Worm (Caenorhabditis elegans) whole organism, young adult: ENCODE results near the gene F52E1.5.

Experiments used
- B0035.1 ChIP-seq: sonication (generic microtip); optimal IDR thresholded peaks from 2 replicates; lab custom pipeline; 2016; ENCODE audit warnings: missing genetic modification characterization, mild to moderate bottlenecking, missing compliant biosample characterization, missing genotype, missing genetic modification reagents
- B0336.3 ChIP-seq: fragments of 200-800 bp; sonication (Bioruptor generic); IDR thresholded peaks from 2 replicates; pipeline ENCODE4 v1.3.6; 2022; ENCODE audit warnings: missing genetic modification characterization, missing compliant biosample characterization
- C06A6.2 ChIP-seq: fragments of 200-800 bp; sonication (Bioruptor generic); conservative IDR thresholded peaks from 2 replicates; pipeline ENCODE4 v1.3.6; 2022; ENCODE audit warnings: missing genetic modification characterization, missing compliant biosample characterization
- F39B2.1 ChIP-seq: fragments of 200-800 bp; sonication (Bioruptor generic); IDR thresholded peaks from 2 replicates; pipeline ENCODE4 v1.3.6; 2022; ENCODE audit warnings: missing genetic modification reagents, missing genetic modification characterization, missing compliant biosample characterization
- T26A5.8 ChIP-seq: sonication (generic microtip); optimal IDR thresholded peaks from 2 replicates; lab custom pipeline; 2016; ENCODE audit warnings: missing genetic modification characterization, missing compliant biosample characterization
- Y56A3A.18 ChIP-seq: fragments of 200-800 bp; sonication (Bioruptor generic); IDR thresholded peaks from 2 replicates; pipeline ENCODE4 v1.3.6; 2022; ENCODE audit warnings: missing genetic modification reagents, missing genetic modification characterization, missing compliant biosample characterization
- ZK185.1 ChIP-seq: sonication (generic microtip); optimal IDR thresholded peaks from 2 replicates; lab custom pipeline; 2016; ENCODE audit warnings: mild to moderate bottlenecking, missing genetic modification characterization, missing compliant biosample characterization; ENCODE audit not compliant: poor library complexity, severe bottlenecking
- aptf-2 ChIP-seq: fragments of 200-800 bp; sonication (Bioruptor generic); conservative IDR thresholded peaks from 2 replicates; pipeline ENCODE4 v1.3.6; 2022; ENCODE audit warnings: missing genetic modification reagents, missing genetic modification characterization, missing compliant biosample characterization
- athp-1 ChIP-seq: sonication (generic microtip); optimal IDR thresholded peaks from 2 replicates; lab custom pipeline; 2017; ENCODE audit warnings: mild to moderate bottlenecking, missing genetic modification characterization, missing compliant biosample characterization
- attf-3 ChIP-seq: fragments of 200-800 bp; sonication (Bioruptor generic); conservative IDR thresholded peaks from 2 replicates; pipeline ENCODE4 v1.3.6; 2022; ENCODE audit warnings: missing genetic modification reagents, missing genetic modification characterization, missing compliant biosample characterization
- attf-5 ChIP-seq: fragments of 200-800 bp; sonication (Bioruptor generic); optimal IDR thresholded peaks from 2 replicates; lab custom pipeline; 2018; ENCODE audit warnings: mild to moderate bottlenecking, missing genetic modification characterization, missing compliant biosample characterization
- bed-2 ChIP-seq: fragments of 200-800 bp; sonication (Bioruptor generic); IDR thresholded peaks from 2 replicates; pipeline ENCODE4 v1.3.6; 2022; ENCODE audit warnings: missing genetic modification reagents, missing genetic modification characterization, missing compliant biosample characterization
- cebp-1 ChIP-seq, 2 experiments: fragments of 200-800 bp in 1 of 2; sonication (Bioruptor generic) in 1 of 2; sonication (generic microtip) in 1 of 2; IDR thresholded peaks in 1 of 2; optimal IDR thresholded peaks in 1 of 2; 2 replicates each; pipeline versions ENCODE4 v1.3.6 to Lab custom; 2017 to 2022; ENCODE audit warnings: missing compliant biosample characterization in 2 of 2, missing genetic modification characterization in 2 of 2, mild to moderate bottlenecking in 1 of 2, missing genetic modification reagents in 1 of 2, moderate library complexity in 1 of 2
- ceh-40 ChIP-seq: fragments of 200-800 bp; sonication (Bioruptor generic); IDR thresholded peaks from 2 replicates; pipeline ENCODE4 v1.3.6; 2022; ENCODE audit warnings: missing genetic modification characterization, missing compliant biosample characterization
- ceh-79 ChIP-seq: sonication (generic microtip); optimal IDR thresholded peaks from 2 replicates; lab custom pipeline; 2017; ENCODE audit warnings: mild to moderate bottlenecking, missing genetic modification characterization, missing compliant biosample characterization
- ceh-91 ChIP-seq: fragments of 200-800 bp; sonication (Bioruptor generic); IDR thresholded peaks from 2 replicates; pipeline ENCODE4 v1.3.6; 2022; ENCODE audit warnings: missing genetic modification reagents, missing genetic modification characterization, missing compliant biosample characterization
- chd-7 ChIP-seq: sonication (generic microtip); optimal IDR thresholded peaks from 2 replicates; lab custom pipeline; 2016; ENCODE audit warnings: mild to moderate bottlenecking, missing genetic modification characterization, moderate library complexity, missing compliant biosample characterization
- die-1 ChIP-seq: sonication (generic microtip); optimal IDR thresholded peaks from 2 replicates; lab custom pipeline; 2016; ENCODE audit warnings: missing genotype, mild to moderate bottlenecking, missing genetic modification characterization, missing compliant biosample characterization
- dox-1 ChIP-seq: fragments of 200-800 bp; sonication (Bioruptor generic); IDR thresholded peaks from 2 replicates; pipeline ENCODE4 v1.3.6; 2022; ENCODE audit warnings: missing genetic modification reagents, missing genetic modification characterization, missing compliant biosample characterization
- egl-44 ChIP-seq: fragments of 200-800 bp; sonication (Bioruptor generic); IDR thresholded peaks from 2 replicates; pipeline ENCODE4 v1.3.6; 2022; ENCODE audit warnings: missing genetic modification reagents, missing genetic modification characterization, missing compliant biosample characterization
- ekl-4 ChIP-seq: fragments of 200-800 bp; sonication (Bioruptor generic); IDR thresholded peaks from 2 replicates; pipeline ENCODE4 v1.3.6; 2022; ENCODE audit warnings: missing genetic modification reagents, missing genetic modification characterization, missing compliant biosample characterization
- him-1 ChIP-seq: sonication (generic microtip); optimal IDR thresholded peaks from 2 replicates; lab custom pipeline; 2016; ENCODE audit warnings: missing genotype, missing genetic modification reagents, missing genetic modification characterization, missing compliant biosample characterization
- hlh-26 ChIP-seq: fragments of 200-800 bp; sonication (Bioruptor generic); conservative IDR thresholded peaks from 2 replicates; pipeline ENCODE4 v1.3.6; 2022; ENCODE audit warnings: missing genetic modification reagents, missing genetic modification characterization, missing compliant biosample characterization
- hsf-1 ChIP-seq: fragments of 200-800 bp; sonication (Bioruptor generic); IDR thresholded peaks from 2 replicates; pipeline ENCODE4 v1.3.6; 2022; ENCODE audit warnings: missing genetic modification reagents, missing genetic modification characterization, missing compliant biosample characterization
- lag-1 ChIP-seq: fragments of 200-800 bp; sonication (Bioruptor generic); IDR thresholded peaks from 2 replicates; pipeline ENCODE4 v1.3.6; 2022; ENCODE audit warnings: missing genetic modification reagents, missing genetic modification characterization, missing compliant biosample characterization
- let-607 ChIP-seq, 2 experiments: fragments of 200-800 bp in 1 of 2; sonication (Bioruptor generic) in 1 of 2; sonication (generic microtip) in 1 of 2; optimal IDR thresholded peaks; 2 replicates each; lab custom pipeline; 2016 to 2018; ENCODE audit warnings: mild to moderate bottlenecking in 2 of 2, missing compliant biosample characterization in 2 of 2, missing genetic modification characterization in 2 of 2, moderate library complexity in 2 of 2, missing genotype in 1 of 2
- lin-40 ChIP-seq: sonication (generic microtip); optimal IDR thresholded peaks from 2 replicates; lab custom pipeline; 2016; ENCODE audit warnings: missing genetic modification characterization, mild to moderate bottlenecking, missing compliant biosample characterization, missing genotype, missing genetic modification reagents
- lir-1 ChIP-seq: fragments of 200-800 bp; sonication (Bioruptor generic); conservative IDR thresholded peaks from 2 replicates; pipeline ENCODE4 v1.3.6; 2022; ENCODE audit warnings: missing genetic modification reagents, missing genetic modification characterization, missing compliant biosample characterization
- lsl-1 ChIP-seq: fragments of 200-800 bp; sonication (Bioruptor generic); optimal IDR thresholded peaks from 2 replicates; lab custom pipeline; 2018; ENCODE audit warnings: mild to moderate bottlenecking, missing genetic modification characterization, moderate library complexity, missing compliant biosample characterization
- lsy-27 ChIP-seq: sonication (generic microtip); optimal IDR thresholded peaks from 2 replicates; lab custom pipeline; 2017; ENCODE audit warnings: missing genetic modification characterization, mild to moderate bottlenecking, missing compliant biosample characterization, antibody characterized with exemption, missing genotype, borderline replicate concordance; ENCODE audit not compliant: insufficient read depth
- madf-6 ChIP-seq: fragments of 200-800 bp; sonication (Bioruptor generic); IDR thresholded peaks from 2 replicates; pipeline ENCODE4 v1.3.6; 2022; ENCODE audit warnings: missing genetic modification reagents, missing genetic modification characterization, missing compliant biosample characterization
- nfyb-1 ChIP-seq: fragments of 200-800 bp; sonication (Bioruptor generic); IDR thresholded peaks from 2 replicates; pipeline ENCODE4 v1.3.6; 2022; ENCODE audit warnings: missing genetic modification reagents, missing genetic modification characterization, missing compliant biosample characterization
- nhr-27 ChIP-seq: fragments of 200-800 bp; sonication (Bioruptor generic); optimal IDR thresholded peaks from 2 replicates; lab custom pipeline; 2018; ENCODE audit warnings: mild to moderate bottlenecking, missing genetic modification characterization, moderate library complexity, missing compliant biosample characterization
- nhr-90 ChIP-seq: sonication (generic microtip); optimal IDR thresholded peaks from 2 replicates; lab custom pipeline; 2016; ENCODE audit warnings: missing genotype, mild to moderate bottlenecking, missing genetic modification characterization, missing compliant biosample characterization
- sptf-2 ChIP-seq: fragments of 200-800 bp; sonication (Bioruptor generic); optimal IDR thresholded peaks from 2 replicates; lab custom pipeline; 2018; ENCODE audit warnings: mild to moderate bottlenecking, missing genetic modification characterization, missing compliant biosample characterization
- tbx-9 ChIP-seq: sonication (generic microtip); optimal IDR thresholded peaks from 2 replicates; lab custom pipeline; 2016; ENCODE audit warnings: borderline replicate concordance, missing genetic modification characterization, inconsistent platforms, missing compliant biosample characterization
- xnd-1 ChIP-seq: sonication (generic microtip); optimal IDR thresholded peaks from 2 replicates; lab custom pipeline; 2016; ENCODE audit warnings: missing genotype, missing genetic modification reagents, missing genetic modification characterization, missing compliant biosample characterization
- ztf-18 ChIP-seq: sonication (generic microtip); optimal IDR thresholded peaks from 2 replicates; lab custom pipeline; 2016; ENCODE audit warnings: missing genotype, mild to moderate bottlenecking, missing genetic modification characterization, missing compliant biosample characterization
- ztf-25 ChIP-seq: fragments of 200-800 bp; sonication (Bioruptor generic); IDR thresholded peaks from 2 replicates; pipeline ENCODE4 v1.3.6; 2022; ENCODE audit warnings: missing genetic modification reagents, missing genetic modification characterization, missing compliant biosample characterization
- ztf-26 ChIP-seq: sonication (generic microtip); optimal IDR thresholded peaks from 2 replicates; lab custom pipeline; 2017; ENCODE audit warnings: missing genetic modification characterization, missing compliant biosample characterization

F52E1.5 gene

ce11 chrV:8406155-8406554 lies 26.8 kb downstream of the F52E1.5 start:
- TF ChIP-seq Y56A3A.18 (no peak), T26A5.8 (no peak), die-1 (tag; lab: Kevin White, UChicago) (no peak), lir-1 (GFP tag; lab: Robert Waterston, UW) (no peak), madf-6 (GFP tag; lab: Robert Waterston, UW) (no peak), athp-1 (tag; lab: Kevin White, UChicago) (no peak), ztf-18 (tag; lab: Kevin White, UChicago) (no peak), ceh-40 (GFP tag; lab: Robert Waterston, UW) (no peak), ekl-4 (GFP tag; lab: Robert Waterston, UW) (no peak), C06A6.2 (GFP tag; lab: Robert Waterston, UW) (no peak), sptf-2 (GFP tag; lab: Kevin White, UChicago) (no peak), chd-7 (tag; lab: Kevin White, UChicago) (no peak), ceh-91 (no peak), ztf-26 (tag; lab: Kevin White, UChicago) (no peak), nhr-27 (tag; lab: Kevin White, UChicago) (no peak), egl-44 (no peak), B0035.1 (tag; lab: Kevin White, UChicago) (no peak), hlh-26 (no peak), nhr-90 (tag; lab: Kevin White, UChicago) (no peak), bed-2 (GFP tag; lab: Robert Waterston, UW) (no peak)

DNA sequence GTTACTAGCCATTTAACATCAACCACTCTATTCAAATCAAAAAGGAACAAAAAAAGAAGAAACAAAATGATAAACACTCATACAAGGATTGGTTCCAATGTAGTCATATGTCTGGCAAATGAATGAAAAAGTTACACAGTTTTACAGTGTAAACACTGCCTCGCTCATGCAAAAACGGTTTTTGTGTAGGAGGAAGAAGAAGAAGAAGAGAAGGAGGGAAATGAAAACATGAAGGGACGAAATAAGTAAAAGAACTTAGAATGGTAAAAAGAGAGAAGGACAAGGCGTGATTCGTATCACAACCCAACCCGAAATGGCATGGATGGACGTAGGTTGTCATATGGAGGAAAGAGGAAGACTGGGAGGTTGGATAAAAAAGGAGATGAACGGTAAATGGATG lies 27.6 kb downstream of the F52E1.5 start:
- TF ChIP-seq ztf-25 (GFP tag; lab: Robert Waterston, UW): no peak
- peak; percentile 2 for TF ChIP-seq lin-40 (tag; lab: Kevin White, UChicago)

DNA sequence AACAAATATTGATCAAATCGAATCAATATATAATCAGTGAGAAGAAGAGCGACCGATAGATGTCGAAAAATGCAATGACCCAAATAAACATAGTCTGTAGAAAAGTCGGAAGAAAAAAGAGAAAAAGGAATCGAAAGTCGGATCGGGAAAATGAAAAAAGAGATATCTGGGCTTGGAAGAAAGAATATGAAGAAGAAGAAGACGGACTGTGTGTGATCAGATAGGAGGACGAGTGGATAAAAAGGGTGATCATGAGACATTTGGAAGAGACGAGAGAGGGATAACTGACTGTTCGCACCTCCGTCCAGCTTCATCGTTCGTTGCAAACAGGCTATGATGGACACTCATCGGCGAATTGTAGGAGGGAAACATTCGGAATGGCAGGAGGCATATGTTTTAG lies 30.3 kb downstream of the F52E1.5 start:
- no peak for TF ChIP-seq him-1
- TF ChIP-seq let-607 (tag; optimal IDR thresholded peaks at IDR 0.05; lab: Kevin White, UChicago): no peak
- no peak for TF ChIP-seq lag-1 (GFP tag; lab: Robert Waterston, UW)
- no peak for TF ChIP-seq athp-1 (tag; lab: Kevin White, UChicago)
- TF ChIP-seq B0336.3: no peak
- TF ChIP-seq egl-44: no peak
- no peak for TF ChIP-seq tbx-9 (tag; lab: Kevin White, UChicago)
- TF ChIP-seq ceh-79 (tag; lab: Kevin White, UChicago): no peak

DNA sequence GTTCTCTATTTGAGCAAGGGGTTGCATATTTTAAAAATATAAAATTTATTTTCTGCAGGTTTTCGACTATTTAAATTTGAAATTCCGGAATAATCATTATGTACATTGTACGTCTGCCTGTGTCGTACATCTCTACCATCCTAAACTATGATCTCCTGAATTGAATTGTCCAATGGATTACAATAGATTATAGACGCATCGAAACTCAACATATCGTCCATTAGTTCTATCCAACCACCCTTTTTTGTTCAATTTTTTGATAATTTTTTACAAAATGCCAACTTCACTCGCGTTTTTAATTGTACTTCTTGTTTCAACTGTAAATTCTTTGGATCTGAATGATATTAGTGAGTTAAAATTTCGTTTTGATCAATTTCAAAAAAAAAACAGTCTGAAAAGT lies 31.1 kb downstream of the F52E1.5 start, which contains the start of gene F52E1.2:
F52E1.2 (plus strand) TSS at position 190 of the 400 bp plus-strand sequence.
- TF ChIP-seq nhr-27 (tag; lab: Kevin White, UChicago) (no peak), attf-3 (GFP tag; lab: Robert Waterston, UW) (no peak), bed-2 (GFP tag; lab: Robert Waterston, UW) (no peak), die-1 (tag; lab: Kevin White, UChicago) (no peak), ztf-26 (tag; lab: Kevin White, UChicago) (no peak), tbx-9 (tag; lab: Kevin White, UChicago) (no peak), nfyb-1 (no peak), attf-5 (GFP tag; lab: Kevin White, UChicago) (no peak), ZK185.1 (tag; lab: Kevin White, UChicago) (no peak), lsl-1 (GFP tag; lab: Kevin White, UChicago) (no peak), dox-1 (GFP tag; lab: Robert Waterston, UW) (no peak), cebp-1 (GFP tag; IDR thresholded peaks at IDR 0.05; lab: Robert Waterston, UW) (no peak), cebp-1 (tag; optimal IDR thresholded peaks at IDR 0.05; lab: Kevin White, UChicago) (no peak), F39B2.1 (GFP tag; lab: Robert Waterston, UW) (no peak), aptf-2 (GFP tag; lab: Robert Waterston, UW) (no peak), lsy-27 (tag; lab: Kevin White, UChicago) (no peak), hsf-1 (GFP tag; lab: Robert Waterston, UW) (no peak), xnd-1 (tag; lab: Kevin White, UChicago) (no peak)
